Fruit fly (Drosophila melanogaster) whole organism, prepupa: ENCODE data around the gene Chc.

Experiments used
- Blimp-1 ChIP-seq: fragments of 200-800 bp; sonication (Bioruptor generic); optimal IDR thresholded peaks from 3 replicates; lab custom pipeline; 2017; ENCODE audit warnings: missing biosample characterization, missing genetic modification characterization, mild to moderate bottlenecking, moderate library complexity, missing genetic modification reagents
- CG10631 ChIP-seq: fragments of 200-800 bp; sonication (Bioruptor generic); optimal IDR thresholded peaks from 2 replicates; lab custom pipeline; 2016; ENCODE audit warnings: missing biosample characterization, missing genetic modification characterization
- CG10669 ChIP-seq: fragments of 200-800 bp; sonication (Bioruptor generic); optimal IDR thresholded peaks from 3 replicates; lab custom pipeline; 2018; ENCODE audit warnings: missing biosample characterization, mild to moderate bottlenecking, missing genetic modification characterization, moderate library complexity
- CG11294 ChIP-seq: fragments of 200-800 bp; sonication (Bioruptor generic); IDR thresholded peaks from 2 replicates; pipeline ENCODE4 v1.3.6; 2022; ENCODE audit warnings: missing biosample characterization, missing genetic modification characterization
- CG11762 ChIP-seq: fragments of 200-800 bp; sonication (Bioruptor generic); optimal IDR thresholded peaks from 3 replicates; lab custom pipeline; 2016; ENCODE audit warnings: missing biosample characterization, missing genetic modification characterization; ENCODE audit not compliant: insufficient read depth
- CG15336 ChIP-seq: fragments of 200-800 bp; sonication (Bioruptor generic); IDR thresholded peaks from 2 replicates; pipeline ENCODE4 v1.3.6; 2022; ENCODE audit warnings: missing biosample characterization, missing genetic modification characterization
- CG3032 ChIP-seq: fragments of 200-800 bp; optimal IDR thresholded peaks from 2 replicates; lab custom pipeline; 2019; ENCODE audit warnings: missing biosample characterization, mild to moderate bottlenecking, missing genetic modification characterization, moderate library complexity
- CG31627 ChIP-seq: fragments of 200-800 bp; sonication (Bioruptor generic); optimal IDR thresholded peaks from 3 replicates; lab custom pipeline; 2016; ENCODE audit warnings: missing biosample characterization, missing genetic modification characterization
- CG34406 ChIP-seq: fragments of 200-800 bp; sonication (Bioruptor generic); optimal IDR thresholded peaks from 3 replicates; lab custom pipeline; 2016; ENCODE audit warnings: missing biosample characterization, missing genetic modification characterization
- CG3919 ChIP-seq: fragments of 200-800 bp; sonication (Bioruptor generic); optimal IDR thresholded peaks from 3 replicates; lab custom pipeline; 2016; ENCODE audit warnings: missing biosample characterization, missing genetic modification characterization
- CG4318 ChIP-seq: fragments of 200-800 bp; sonication (Bioruptor generic); optimal IDR thresholded peaks from 3 replicates; lab custom pipeline; 2017; ENCODE audit warnings: missing biosample characterization, mild to moderate bottlenecking, missing genetic modification characterization
- CG6163 ChIP-seq: fragments of 200-800 bp; sonication (Bioruptor generic); IDR thresholded peaks from 3 replicates; pipeline ENCODE4 v1.3.6; 2022; ENCODE audit warnings: missing biosample characterization, missing genetic modification characterization
- CG6276 ChIP-seq: fragments of 200-800 bp; sonication (Bioruptor generic); optimal IDR thresholded peaks from 2 replicates; lab custom pipeline; 2017; ENCODE audit warnings: missing biosample characterization, mild to moderate bottlenecking, missing genetic modification characterization
- CG6808 ChIP-seq: fragments of 200-800 bp; sonication (Bioruptor generic); optimal IDR thresholded peaks from 3 replicates; lab custom pipeline; 2017; ENCODE audit warnings: missing biosample characterization, missing genetic modification characterization, mild to moderate bottlenecking, moderate library complexity, missing genetic modification reagents
- CG6854 ChIP-seq: fragments of 200-800 bp; sonication (Bioruptor generic); optimal IDR thresholded peaks from 2 replicates; lab custom pipeline; 2017; ENCODE audit warnings: missing biosample characterization, mild to moderate bottlenecking, missing genetic modification characterization
- CG7368 ChIP-seq: fragments of 200-800 bp; sonication (Bioruptor generic); optimal IDR thresholded peaks from 3 replicates; lab custom pipeline; 2016; ENCODE audit warnings: missing biosample characterization, missing genetic modification characterization
- CG8119 ChIP-seq: fragments of 200-800 bp; sonication (Bioruptor generic); IDR thresholded peaks from 3 replicates; pipeline ENCODE4 v1.3.6; 2022; ENCODE audit warnings: missing biosample characterization, missing genetic modification characterization
- CG9139 ChIP-seq: fragments of 200-800 bp; sonication (Bioruptor generic); optimal IDR thresholded peaks from 3 replicates; lab custom pipeline; 2017; ENCODE audit warnings: missing biosample characterization, mild to moderate bottlenecking, missing genetic modification characterization
- Eip75B ChIP-seq: fragments of 200-800 bp; sonication (Bioruptor generic); optimal IDR thresholded peaks from 3 replicates; lab custom pipeline; 2016; ENCODE audit warnings: missing biosample characterization, missing genetic modification characterization
- Eip78C ChIP-seq: fragments of 200-800 bp; sonication (Bioruptor generic); peaks from one replicate; lab custom pipeline; 2016; ENCODE audit warnings: missing biosample characterization, missing genetic modification characterization
- Eip93F ChIP-seq: fragments of 200-800 bp; sonication (Bioruptor generic); optimal IDR thresholded peaks from 2 replicates; lab custom pipeline; 2016; ENCODE audit warnings: missing biosample characterization, mild to moderate bottlenecking, missing genetic modification characterization
- Gug ChIP-seq: fragments of 200-800 bp; sonication (Bioruptor generic); IDR thresholded peaks from 2 replicates; pipeline ENCODE4 v1.3.6; 2022; ENCODE audit warnings: missing biosample characterization, missing genetic modification characterization
- Hr39 ChIP-seq: fragments of 200-800 bp; sonication (Bioruptor generic); optimal IDR thresholded peaks from 2 replicates; lab custom pipeline; 2016; ENCODE audit warnings: missing biosample characterization, missing genetic modification characterization
- Hr4 ChIP-seq: fragments of 200-800 bp; sonication (Bioruptor generic); optimal IDR thresholded peaks from 3 replicates; lab custom pipeline; 2016; ENCODE audit warnings: missing biosample characterization, missing genetic modification characterization
- Lpt ChIP-seq: fragments of 200-800 bp; sonication (Bioruptor generic); optimal IDR thresholded peaks from 3 replicates; lab custom pipeline; 2016; ENCODE audit warnings: missing biosample characterization, missing genetic modification characterization
- OdsH ChIP-seq: fragments of 200-800 bp; sonication (Bioruptor generic); optimal IDR thresholded peaks from 3 replicates; lab custom pipeline; 2016; ENCODE audit warnings: missing biosample characterization, missing genetic modification characterization
- Smox ChIP-seq: fragments of 200-800 bp; sonication (Bioruptor generic); optimal IDR thresholded peaks from 3 replicates; lab custom pipeline; 2016; ENCODE audit warnings: missing biosample characterization, missing genetic modification characterization
- Sox102F ChIP-seq: fragments of 200-800 bp; sonication (Bioruptor generic); optimal IDR thresholded peaks from 2 replicates; lab custom pipeline; 2016; ENCODE audit warnings: missing biosample characterization, mild to moderate bottlenecking, missing genetic modification characterization
- Sox15 ChIP-seq: fragments of 200-800 bp; sonication (Bioruptor generic); optimal IDR thresholded peaks from 3 replicates; lab custom pipeline; 2016; ENCODE audit warnings: missing biosample characterization, missing genetic modification characterization
- achi ChIP-seq: fragments of 200-800 bp; sonication (Bioruptor generic); optimal IDR thresholded peaks from 3 replicates; lab custom pipeline; 2016; ENCODE audit warnings: missing biosample characterization, missing genetic modification characterization
- cyc ChIP-seq: fragments of 200-800 bp; sonication (Bioruptor generic); optimal IDR thresholded peaks from 3 replicates; lab custom pipeline; 2016; ENCODE audit warnings: missing biosample characterization, missing genetic modification characterization
- dac ChIP-seq: fragments of 200-800 bp; sonication (Bioruptor generic); optimal IDR thresholded peaks from 2 replicates; lab custom pipeline; 2017; ENCODE audit warnings: missing biosample characterization, mild to moderate bottlenecking, missing genetic modification characterization
- dsx ChIP-seq: fragments of 200-800 bp; optimal IDR thresholded peaks from 3 replicates; lab custom pipeline; 2019; ENCODE audit warnings: missing biosample characterization, mild to moderate bottlenecking, missing genetic modification characterization, moderate library complexity; ENCODE audit not compliant: poor library complexity, severe bottlenecking
- eg ChIP-seq: fragments of 200-800 bp; sonication (Bioruptor generic); IDR thresholded peaks from 3 replicates; pipeline ENCODE4 v1.3.6; 2022; ENCODE audit warnings: missing biosample characterization, missing genetic modification characterization
- esn ChIP-seq: fragments of 200-800 bp; sonication (Bioruptor generic); optimal IDR thresholded peaks from 2 replicates; lab custom pipeline; 2016; ENCODE audit warnings: missing biosample characterization, mild to moderate bottlenecking, missing genetic modification characterization, moderate library complexity
- fd59A ChIP-seq: fragments of 200-800 bp; sonication (Bioruptor generic); optimal IDR thresholded peaks from 2 replicates; lab custom pipeline; 2017; ENCODE audit warnings: missing biosample characterization, mild to moderate bottlenecking, missing genetic modification characterization, missing genetic modification reagents
- fd85E ChIP-seq: fragments of 200-800 bp; sonication (Bioruptor generic); optimal IDR thresholded peaks from 3 replicates; lab custom pipeline; 2016; ENCODE audit warnings: missing biosample characterization, missing genetic modification characterization
- fkh ChIP-seq: fragments of 200-800 bp; sonication (Bioruptor generic); optimal IDR thresholded peaks from 3 replicates; lab custom pipeline; 2017; ENCODE audit warnings: missing biosample characterization, mild to moderate bottlenecking, missing genetic modification characterization, moderate library complexity
- lz ChIP-seq: fragments of 200-800 bp; sonication (Bioruptor generic); optimal IDR thresholded peaks from 3 replicates; lab custom pipeline; 2016; ENCODE audit warnings: missing biosample characterization, missing genetic modification characterization
- salr ChIP-seq, 2 experiments: fragments of 200-800 bp; sonication (Bioruptor generic); optimal IDR thresholded peaks; 3 replicates each; lab custom pipeline; 2016 to 2018; ENCODE audit warnings: missing biosample characterization in 2 of 2, missing genetic modification characterization in 2 of 2, mild to moderate bottlenecking in 1 of 2
- spab ChIP-seq: fragments of 200-800 bp; sonication (Bioruptor generic); optimal IDR thresholded peaks from 2 replicates; lab custom pipeline; 2017; ENCODE audit warnings: missing biosample characterization, mild to moderate bottlenecking, missing genetic modification characterization, missing genetic modification reagents
- svp ChIP-seq: fragments of 200-800 bp; sonication (Bioruptor generic); peaks from one replicate; lab custom pipeline; 2016; ENCODE audit warnings: missing biosample characterization, missing genetic modification characterization
- topi ChIP-seq: fragments of 200-800 bp; sonication (Bioruptor generic); optimal IDR thresholded peaks from 3 replicates; lab custom pipeline; 2016; ENCODE audit warnings: missing biosample characterization, missing genetic modification characterization
- vri ChIP-seq: fragments of 200-800 bp; sonication (Bioruptor generic); optimal IDR thresholded peaks from 3 replicates; lab custom pipeline; 2016; ENCODE audit warnings: missing biosample characterization, mild to moderate bottlenecking, missing genetic modification characterization

The Chc gene

DNA sequence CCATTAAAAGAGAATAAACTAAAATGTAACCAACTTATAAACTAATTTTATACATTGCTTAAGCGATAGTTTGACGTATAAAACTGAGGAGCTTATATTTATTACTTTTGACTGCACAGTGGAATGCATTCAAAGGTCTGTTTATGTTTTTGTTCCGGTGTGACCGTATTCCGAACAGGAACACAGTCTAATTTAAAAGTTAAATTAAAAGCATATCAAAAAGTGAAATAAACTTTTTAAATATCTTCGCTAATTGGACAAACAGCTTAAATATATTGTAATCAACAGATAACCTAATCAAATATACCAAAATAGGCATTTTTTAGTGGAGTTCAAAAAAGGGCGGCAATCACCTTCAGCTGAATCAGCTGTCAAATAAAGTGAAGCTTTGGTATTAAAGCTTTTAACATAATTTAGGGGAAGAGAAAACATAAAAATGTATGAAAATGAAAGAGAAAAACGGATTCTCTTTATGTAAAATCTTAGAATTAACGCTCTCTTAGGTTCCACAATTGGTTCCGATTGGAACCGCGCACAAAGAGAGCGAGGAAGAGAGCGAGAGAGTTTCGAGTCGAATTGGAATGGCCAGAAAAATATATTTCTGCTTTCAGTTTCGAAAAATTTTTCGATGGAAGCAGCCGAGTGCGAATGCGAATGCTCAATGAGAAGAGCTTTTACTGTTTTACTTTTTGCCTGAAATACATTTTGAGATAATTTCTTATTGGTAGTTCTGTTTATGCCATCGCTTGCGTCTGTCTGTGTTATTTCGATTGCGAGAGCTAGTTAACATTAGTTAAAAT is 31.3 kb downstream of the Chc start, which contains the start of the genes PGRP-LE and sd:
Gene PGRP-LE, minus strand, starts transcription at position 117 of the 800 bp plus-strand sequence.
Gene sd, plus strand, starts transcription at position 607 of the 800 bp plus-strand sequence.
- peak; percentile 11 for TF ChIP-seq OdsH (GFP tag; lab: Kevin White, UChicago)
- no peak for TF ChIP-seq Hr39 (GFP tag; lab: Kevin White, UChicago)
- peak; percentile 53 for TF ChIP-seq svp
- TF ChIP-seq CG9139 (GFP tag; lab: Kevin White, UChicago), result peak; percentile 34
- peak; percentile 40 for TF ChIP-seq Sox102F (GFP tag; lab: Kevin White, UChicago)
- TF ChIP-seq Eip78C (GFP tag; lab: Kevin White, UChicago), result peak; percentile 71
- no peak for TF ChIP-seq lz (GFP tag; lab: Kevin White, UChicago)
- TF ChIP-seq Blimp-1 (GFP tag; lab: Kevin White, UChicago), result peak; percentile 22
- peak; percentile 56 for TF ChIP-seq CG6854
- 0 out of 3 replicates have a peak, but pooled peaks have one; percentile 14 for TF ChIP-seq CG8119 (GFP tag; lab: Robert Waterston, UW)
- TF ChIP-seq CG15336, result peak; percentile 29; the same call in 1 of the 2 replicates
- TF ChIP-seq CG10669 (GFP tag; lab: Kevin White, UChicago), result no peak
- peak; percentile 13 for TF ChIP-seq Smox (GFP tag; lab: Kevin White, UChicago)
- TF ChIP-seq achi, result peak; percentile 34
- TF ChIP-seq CG6163, result peak; percentile 29; the same call in 1 of the 3 replicates
- TF ChIP-seq Eip93F, result no peak
- TF ChIP-seq CG6276, result peak; percentile 30

dm6 chrX:15802880-15803650 is 32.2 kb downstream of the Chc start:
- TF ChIP-seq dsx (peak; percentile 23), topi (GFP tag; lab: Kevin White, UChicago) (no peak), fd85E (GFP tag; lab: Kevin White, UChicago) (no peak), CG15336 (no peak), OdsH (GFP tag; lab: Kevin White, UChicago) (peak; percentile 23), CG34406 (GFP tag; lab: Kevin White, UChicago) (peak; percentile 33), Sox15 (no peak), spab (GFP tag; lab: Kevin White, UChicago) (no peak), achi (peak; percentile 38), Eip93F (no peak), Smox (GFP tag; lab: Kevin White, UChicago) (no peak), CG11762 (no peak), Hr39 (GFP tag; lab: Kevin White, UChicago) (peak; percentile 12), vri (GFP tag; lab: Kevin White, UChicago) (peak; percentile 52), CG4318 (GFP tag; lab: Kevin White, UChicago) (no peak), dac (GFP tag; lab: Kevin White, UChicago) (no peak), CG8119 (GFP tag; lab: Robert Waterston, UW) (no peak), salr (GFP tag; optimal IDR thresholded peaks at IDR 0.05; lab: Kevin White, UChicago) (no peak), Hr4 (GFP tag; lab: Kevin White, UChicago) (no peak), CG6276 (peak; percentile 26), Eip75B (GFP tag; lab: Kevin White, UChicago) (no peak), lz (GFP tag; lab: Kevin White, UChicago) (peak; percentile 9), CG6163 (peak; percentile 17; the same call in 1 of the 3 replicates), CG7368 (no peak), Lpt (no peak), CG3919 (GFP tag; lab: Kevin White, UChicago) (peak; percentile 42), fd59A (GFP tag; lab: Kevin White, UChicago) (no peak), fkh (GFP tag; lab: Kevin White, UChicago) (no peak), Eip78C (GFP tag; lab: Kevin White, UChicago) (peak; percentile 12), CG31627 (GFP tag; lab: Kevin White, UChicago) (peak; percentile 13), Gug (no peak), svp (peak; percentile 68), CG3032 (tag; lab: Kevin White, UChicago) (peak; percentile 28), eg (GFP tag; lab: Robert Waterston, UW) (peak; percentile 21; the same call in 1 of the 3 replicates), cyc (no peak), esn (GFP tag; lab: Kevin White, UChicago) (peak; percentile 47), CG6808 (GFP tag; lab: Kevin White, UChicago) (no peak), CG10631 (GFP tag; lab: Kevin White, UChicago) (peak; percentile 46), CG11294 (no peak)
